Worm (Caenorhabditis elegans): ENCODE results near the gene M05D6.3.

DNA sequence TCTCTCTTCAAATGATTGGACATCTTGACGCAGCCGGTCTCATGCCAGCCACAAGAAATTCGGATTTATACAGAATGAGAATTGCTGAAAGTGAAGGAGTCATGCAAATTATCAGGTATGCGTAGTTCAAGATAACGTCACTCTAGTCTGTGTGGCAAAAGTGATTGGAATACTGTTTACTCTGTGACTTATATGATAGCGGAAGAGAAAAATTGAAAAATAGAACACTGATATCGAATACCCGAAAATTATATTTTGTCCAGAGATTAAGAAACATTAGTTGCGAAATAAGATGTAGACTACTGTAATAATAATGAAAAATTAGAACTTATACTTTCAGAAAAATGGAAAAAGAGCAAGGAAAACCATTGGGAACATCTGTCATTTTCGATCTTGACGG is 39.9 kb downstream of the M05D6.3 start:
- TF ChIP-seq unc-62 (GFP tag; optimal IDR thresholded peaks at IDR 0.05): no peak
- TF ChIP-seq dpff-1 (tag; optimal IDR thresholded peaks at IDR 0.05): no peak
- TF ChIP-seq nhr-80 (tag; optimal IDR thresholded peaks at IDR 0.05): peak; percentile 56
- TF ChIP-seq attf-5 (GFP tag; optimal IDR thresholded peaks at IDR 0.05): no peak
- no peak for TF ChIP-seq efl-1 (GFP tag; optimal IDR thresholded peaks at IDR 0.05)
- no peak for TF ChIP-seq sea-2 (GFP tag; IDR thresholded peaks at IDR 0.05)
